Worm (Caenorhabditis elegans): ENCODE results near the gene zipt-7.1.

- no peak for TF ChIP-seq unc-39 (tag; optimal IDR thresholded peaks at IDR 0.05)
- TF ChIP-seq lir-3 (tag; optimal IDR thresholded peaks at IDR 0.05), result no peak
- TF ChIP-seq ceh-44 (GFP tag; IDR thresholded peaks at IDR 0.05), result no peak
- TF ChIP-seq pqm-1 (tag; optimal IDR thresholded peaks at IDR 0.05), result no peak
- TF ChIP-seq fos-1 (tag; optimal IDR thresholded peaks at IDR 0.05), result no peak
These were observed 28.5 kb upstream of the zipt-7.1 start, which contains the start of gene C49C3.20 for ce11 chrIV:17316398-17316797.

Measured in whole organism, L4 larva.